Fruit fly (Drosophila melanogaster) whole organism, pupa: ENCODE data around the gene Hacd1.

Source experiments
- CG10348 ChIP-seq: fragments of 200-800 bp; sonication (Bioruptor generic); IDR thresholded peaks from 2 replicates; pipeline ENCODE4 v1.3.6; 2022; ENCODE audit warnings: missing biosample characterization, missing genetic modification characterization
- CG12605 ChIP-seq: fragments of 200-800 bp; sonication (Bioruptor generic); IDR thresholded peaks from 2 replicates; pipeline ENCODE4 v1.3.6; 2022; ENCODE audit warnings: missing biosample characterization, missing genetic modification characterization
- CG13204 ChIP-seq: fragments of 200-800 bp; sonication (Bioruptor generic); optimal IDR thresholded peaks from 2 replicates; lab custom pipeline; 2018; ENCODE audit warnings: missing biosample characterization, mild to moderate bottlenecking, missing genetic modification characterization, moderate library complexity
- CG14655 ChIP-seq: fragments of 200-800 bp; sonication (Bioruptor generic); optimal IDR thresholded peaks from 3 replicates; lab custom pipeline; 2017; ENCODE audit warnings: mild to moderate bottlenecking, missing biosample characterization, missing genetic modification reagents, missing genetic modification characterization
- CG15710 ChIP-seq: fragments of 200-800 bp; sonication (Bioruptor generic); optimal IDR thresholded peaks from 2 replicates; lab custom pipeline; 2018; ENCODE audit warnings: missing biosample characterization, mild to moderate bottlenecking, missing genetic modification characterization, moderate library complexity
- CG17806 ChIP-seq: fragments of 200-800 bp; sonication (Bioruptor generic); optimal IDR thresholded peaks from 2 replicates; lab custom pipeline; 2018; ENCODE audit warnings: missing biosample characterization, mild to moderate bottlenecking, missing genetic modification characterization, moderate library complexity
- CG32121 ChIP-seq: fragments of 200-800 bp; sonication (Bioruptor generic); IDR thresholded peaks from 2 replicates; pipeline ENCODE4 v1.3.6; 2022; ENCODE audit warnings: missing biosample characterization, missing genetic modification characterization
- CG34367 ChIP-seq: fragments of 200-800 bp; sonication (Bioruptor generic); optimal IDR thresholded peaks from 2 replicates; lab custom pipeline; 2018; ENCODE audit warnings: missing biosample characterization, mild to moderate bottlenecking, missing genetic modification characterization
- CG4496 ChIP-seq: fragments of 200-800 bp; sonication (Bioruptor generic); IDR thresholded peaks from 3 replicates; pipeline ENCODE4 v1.3.6; 2022; ENCODE audit warnings: missing biosample characterization, missing genetic modification characterization
- CG8159 ChIP-seq: fragments of 200-800 bp; sonication (Bioruptor generic); optimal IDR thresholded peaks from 3 replicates; lab custom pipeline; 2018; ENCODE audit warnings: missing biosample characterization, mild to moderate bottlenecking, missing genetic modification characterization, moderate library complexity
- CG8301 ChIP-seq: fragments of 200-800 bp; sonication (Bioruptor generic); optimal IDR thresholded peaks from 2 replicates; lab custom pipeline; 2018; ENCODE audit warnings: missing biosample characterization, mild to moderate bottlenecking, missing genetic modification characterization
- CG9948 ChIP-seq: fragments of 200-800 bp; sonication (Bioruptor generic); optimal IDR thresholded peaks from 2 replicates; lab custom pipeline; 2018; ENCODE audit warnings: missing biosample characterization, mild to moderate bottlenecking, missing genetic modification characterization, moderate library complexity
- D1 ChIP-seq: fragments of 200-800 bp; sonication (Bioruptor generic); optimal IDR thresholded peaks from 2 replicates; lab custom pipeline; 2018; ENCODE audit warnings: missing biosample characterization, mild to moderate bottlenecking, missing genetic modification characterization, moderate library complexity
- EcR ChIP-seq: fragments of 200-800 bp; sonication (Bioruptor generic); optimal IDR thresholded peaks from 3 replicates; lab custom pipeline; 2019; ENCODE audit warnings: missing biosample characterization, missing genetic modification characterization, mild to moderate bottlenecking, moderate library complexity, missing genetic modification reagents
- Ets98B ChIP-seq: fragments of 200-800 bp; sonication (Bioruptor generic); IDR thresholded peaks from 2 replicates; pipeline ENCODE4 v1.3.6; 2022; ENCODE audit warnings: missing biosample characterization, missing genetic modification characterization
- Pif1A ChIP-seq: fragments of 200-800 bp; sonication (Bioruptor generic); optimal IDR thresholded peaks from 3 replicates; lab custom pipeline; 2016; ENCODE audit warnings: missing biosample characterization, missing genetic modification characterization
- Pif1B ChIP-seq: fragments of 200-800 bp; sonication (Bioruptor generic); optimal IDR thresholded peaks from 3 replicates; lab custom pipeline; 2016; ENCODE audit warnings: missing biosample characterization, missing genetic modification characterization
- Snoo ChIP-seq: fragments of 200-800 bp; sonication (Bioruptor generic); optimal IDR thresholded peaks from 3 replicates; lab custom pipeline; 2017; ENCODE audit warnings: missing biosample characterization, mild to moderate bottlenecking, missing genetic modification characterization, inconsistent platforms
- fd96Ca ChIP-seq: fragments of 200-800 bp; sonication (Bioruptor generic); IDR thresholded peaks from 3 replicates; pipeline ENCODE4 v1.3.6; 2022; ENCODE audit warnings: missing biosample characterization, missing genetic modification characterization
- gl ChIP-seq: fragments of 200-800 bp; sonication (Bioruptor generic); optimal IDR thresholded peaks from 2 replicates; lab custom pipeline; 2018; ENCODE audit warnings: missing biosample characterization, mild to moderate bottlenecking, missing genetic modification characterization
- rn ChIP-seq: fragments of 200-800 bp; sonication (Bioruptor generic); IDR thresholded peaks from 2 replicates; pipeline ENCODE4 v1.3.6; 2022; ENCODE audit warnings: missing biosample characterization, missing genetic modification characterization

Hacd1 gene

dm6 chr2L:12045578-12045940 lies 43.5 kb upstream of the Hacd1 start:
- TF ChIP-seq Snoo (tag; lab: Kevin White, UChicago) (no peak), D1 (tag; lab: Kevin White, UChicago) (no peak), CG13204 (GFP tag; lab: Kevin White, UChicago) (no peak), CG9948 (tag; lab: Kevin White, UChicago) (no peak), CG14655 (no peak), CG17806 (tag; lab: Kevin White, UChicago) (no peak), EcR (GFP tag; lab: Kevin White, UChicago) (no peak), CG10348 (GFP tag; lab: Robert Waterston, UW) (no peak), Ets98B (no peak), rn (GFP tag; lab: Robert Waterston, UW) (no peak), CG32121 (GFP tag; lab: Robert Waterston, UW) (no peak), CG4496 (GFP tag; lab: Robert Waterston, UW) (no peak), CG34367 (tag; lab: Kevin White, UChicago) (no peak)

- TF ChIP-seq CG14655 (no peak), Pif1B (peak; percentile 82), D1 (tag; lab: Kevin White, UChicago) (peak; percentile 68), CG17806 (tag; lab: Kevin White, UChicago) (peak; percentile 78), Ets98B (peak; percentile 85), CG8301 (tag; lab: Kevin White, UChicago) (peak; percentile 84), gl (peak; percentile 65), rn (GFP tag; lab: Robert Waterston, UW) (0 out of 2 replicates have a peak, but pooled peaks have one; percentile 21), CG8159 (peak; percentile 99), CG13204 (GFP tag; lab: Kevin White, UChicago) (peak; percentile 9), CG4496 (GFP tag; lab: Robert Waterston, UW) (peak; percentile 90), CG12605 (peak; percentile 63), CG15710 (tag; lab: Kevin White, UChicago) (peak; percentile 76), CG34367 (tag; lab: Kevin White, UChicago) (peak; percentile 69), CG32121 (GFP tag; lab: Robert Waterston, UW) (peak; percentile 80), CG10348 (GFP tag; lab: Robert Waterston, UW) (no peak), fd96Ca (GFP tag; lab: Robert Waterston, UW) (peak; percentile 81; the same call in 2 of the 3 replicates), CG9948 (tag; lab: Kevin White, UChicago) (peak; percentile 60), Pif1A (GFP tag; lab: Kevin White, UChicago) (peak; percentile 90), EcR (GFP tag; lab: Kevin White, UChicago) (peak; percentile 95), Snoo (tag; lab: Kevin White, UChicago) (peak; percentile 71)
Observed at dm6 chr2L:12044613-12045350, 42.7 kb upstream of the Hacd1 start, which contains the start of gene CG6785. Gene CG6785, minus strand, starts transcription at chr2L:12045200.

dm6 chr2L:12040510-12040909 lies 38.4 kb upstream of the Hacd1 start, which contains the start of gene CG6766:
Gene CG6766, minus strand, starts transcription at chr2L:12040689.
- no peak for TF ChIP-seq Pif1A (GFP tag; lab: Kevin White, UChicago)
- TF ChIP-seq Snoo (tag; lab: Kevin White, UChicago) = no peak
- no peak for TF ChIP-seq gl
- TF ChIP-seq CG15710 (tag; lab: Kevin White, UChicago) = no peak
- no peak for TF ChIP-seq rn (GFP tag; lab: Robert Waterston, UW)
- no peak for TF ChIP-seq CG8159
- TF ChIP-seq CG14655 = no peak
- no peak for TF ChIP-seq CG8301 (tag; lab: Kevin White, UChicago)
- no peak for TF ChIP-seq CG10348 (GFP tag; lab: Robert Waterston, UW)
- no peak for TF ChIP-seq Pif1B
- TF ChIP-seq CG17806 (tag; lab: Kevin White, UChicago) = no peak
- TF ChIP-seq, all 21 proteins: peak for 0

dm6 chr2L:12038177-12038581 lies 36.1 kb upstream of the Hacd1 start, which contains the start of gene Tom70:
Gene Tom70, minus strand, starts transcription at chr2L:12038511.
- TF ChIP-seq CG8159 = no peak
- no peak for TF ChIP-seq CG10348 (GFP tag; lab: Robert Waterston, UW)
- no peak for TF ChIP-seq CG14655
- TF ChIP-seq rn (GFP tag; lab: Robert Waterston, UW) = no peak
- TF ChIP-seq CG15710 (tag; lab: Kevin White, UChicago) = no peak
- no peak for TF ChIP-seq CG12605
- TF ChIP-seq Ets98B = no peak
- TF ChIP-seq CG8301 (tag; lab: Kevin White, UChicago) = no peak
- TF ChIP-seq fd96Ca (GFP tag; lab: Robert Waterston, UW) = no peak
- no peak for TF ChIP-seq CG32121 (GFP tag; lab: Robert Waterston, UW)
- TF ChIP-seq Pif1A (GFP tag; lab: Kevin White, UChicago) = no peak
- no peak for TF ChIP-seq Snoo (tag; lab: Kevin White, UChicago)
- TF ChIP-seq CG34367 (tag; lab: Kevin White, UChicago) = no peak
- no peak for TF ChIP-seq CG4496 (GFP tag; lab: Robert Waterston, UW)
- TF ChIP-seq CG17806 (tag; lab: Kevin White, UChicago) = no peak
- TF ChIP-seq Pif1B = no peak
- TF ChIP-seq CG13204 (GFP tag; lab: Kevin White, UChicago) = no peak

dm6 chr2L:12033890-12034289 lies 31.8 kb upstream of the Hacd1 start, which contains the start of gene CG18788:
Gene CG18788, plus strand, starts transcription at chr2L:12034190.
- TF ChIP-seq CG4496 (GFP tag; lab: Robert Waterston, UW) (no peak), Snoo (tag; lab: Kevin White, UChicago) (no peak), CG14655 (no peak), CG12605 (no peak), CG9948 (tag; lab: Kevin White, UChicago) (no peak), CG32121 (GFP tag; lab: Robert Waterston, UW) (no peak), Pif1A (GFP tag; lab: Kevin White, UChicago) (no peak), CG10348 (GFP tag; lab: Robert Waterston, UW) (no peak), gl (no peak), fd96Ca (GFP tag; lab: Robert Waterston, UW) (no peak), CG8301 (tag; lab: Kevin White, UChicago) (no peak), Pif1B (no peak)
